Worm (Caenorhabditis elegans) whole organism, L3 larva: Measurements from ENCODE around the gene F36H12.9.
"Not testable (repeated sequence)": the region's sequence is repeated elsewhere in the genome, so short reads cannot be mapped to it uniquely, and the experiment has no call there.

Experiments used
- R02D3.7 ChIP-seq: fragments of 150-350 bp; optimal IDR thresholded peaks from 2 replicates; lab custom pipeline; 2014; ENCODE audit warnings: missing biosample characterization, missing genetic modification characterization
- ZK546.5 ChIP-seq: sonication (generic microtip); optimal IDR thresholded peaks from 2 replicates; lab custom pipeline; 2017; ENCODE audit warnings: missing biosample characterization, missing genetic modification characterization
- aly-2 ChIP-seq: fragments of 150-350 bp; optimal IDR thresholded peaks from 2 replicates; lab custom pipeline; 2014; ENCODE audit warnings: missing biosample characterization, missing genetic modification characterization
- ceh-28 ChIP-seq: fragments of 150-350 bp; optimal IDR thresholded peaks from 2 replicates; lab custom pipeline; 2014; ENCODE audit warnings: missing biosample characterization, missing genetic modification reagents, missing genetic modification characterization
- ceh-82 ChIP-seq: fragments of 150-350 bp; optimal IDR thresholded peaks from 2 replicates; lab custom pipeline; 2014; ENCODE audit warnings: missing biosample characterization, missing genetic modification characterization
- daf-12 ChIP-seq: fragments of 150-350 bp; optimal IDR thresholded peaks from 2 replicates; lab custom pipeline; 2014; ENCODE audit warnings: missing biosample characterization, missing genetic modification reagents, missing genetic modification characterization
- egl-5 ChIP-seq: fragments of 150-350 bp; optimal IDR thresholded peaks from 2 replicates; lab custom pipeline; 2017; ENCODE audit warnings: missing biosample characterization, missing genetic modification reagents, missing genetic modification characterization, inconsistent platforms
- elt-1 ChIP-seq: fragments of 150-350 bp; optimal IDR thresholded peaks from 2 replicates; lab custom pipeline; 2014; ENCODE audit warnings: missing biosample characterization, missing genetic modification characterization
- elt-2 ChIP-seq: sonication (generic microtip); optimal IDR thresholded peaks from 2 replicates; lab custom pipeline; 2016; ENCODE audit warnings: missing genetic modification reagents, mild to moderate bottlenecking, missing genetic modification characterization, missing compliant biosample characterization
- eor-1 ChIP-seq, 2 experiments: fragments of 150-350 bp; optimal IDR thresholded peaks; 2 replicates each; lab custom pipeline; 2014 to 2018; ENCODE audit warnings: missing biosample characterization in 2 of 2, missing genetic modification characterization in 2 of 2
- fkh-10 ChIP-seq: sonication (generic microtip); optimal IDR thresholded peaks from 2 replicates; lab custom pipeline; 2017; ENCODE audit warnings: missing biosample characterization, missing genetic modification reagents, missing genetic modification characterization
- fkh-2 ChIP-seq: fragments of 150-350 bp; optimal IDR thresholded peaks from 2 replicates; lab custom pipeline; 2014; ENCODE audit warnings: missing biosample characterization, missing genetic modification reagents, missing genetic modification characterization
- fos-1 ChIP-seq: fragments of 150-350 bp; optimal IDR thresholded peaks from 2 replicates; lab custom pipeline; 2014; ENCODE audit warnings: missing biosample characterization, missing genetic modification characterization
- hmg-11 ChIP-seq: sonication (generic microtip); optimal IDR thresholded peaks from 2 replicates; lab custom pipeline; 2016; ENCODE audit warnings: missing genetic modification characterization, missing compliant biosample characterization
- lin-15B ChIP-seq: fragments of 150-350 bp; optimal IDR thresholded peaks from 2 replicates; lab custom pipeline; 2014; ENCODE audit warnings: missing biosample characterization, missing genetic modification characterization
- mdl-1 ChIP-seq: fragments of 150-350 bp; optimal IDR thresholded peaks from 2 replicates; lab custom pipeline; 2014; ENCODE audit warnings: missing biosample characterization, missing genetic modification characterization
- mml-1 ChIP-seq: fragments of 150-350 bp; sonication (generic microtip); optimal IDR thresholded peaks from 3 replicates; lab custom pipeline; 2014; ENCODE audit warnings: missing biosample characterization, missing genetic modification characterization
- nfya-1 ChIP-seq: sonication (generic microtip); optimal IDR thresholded peaks from 2 replicates; lab custom pipeline; 2017; ENCODE audit warnings: missing genetic modification characterization, mild to moderate bottlenecking, missing compliant biosample characterization, antibody characterized with exemption, moderate library complexity; ENCODE audit not compliant: insufficient read depth
- nhr-11 ChIP-seq: fragments of 150-350 bp; optimal IDR thresholded peaks from 2 replicates; lab custom pipeline; 2014; ENCODE audit warnings: missing biosample characterization, missing genetic modification characterization
- nhr-12 ChIP-seq: fragments of 150-350 bp; optimal IDR thresholded peaks from 2 replicates; lab custom pipeline; 2014; ENCODE audit warnings: missing biosample characterization, missing genetic modification characterization
- nhr-23 ChIP-seq: fragments of 150-350 bp; optimal IDR thresholded peaks from 2 replicates; lab custom pipeline; 2014; ENCODE audit warnings: missing biosample characterization, missing genetic modification reagents, missing genetic modification characterization
- nhr-237 ChIP-seq: fragments of 150-350 bp; optimal IDR thresholded peaks from 2 replicates; lab custom pipeline; 2014; ENCODE audit warnings: missing biosample characterization, missing genetic modification characterization
- nhr-25 ChIP-seq: sonication (generic microtip); optimal IDR thresholded peaks from 2 replicates; lab custom pipeline; 2017; ENCODE audit warnings: missing biosample characterization, missing genetic modification characterization
- nhr-43 ChIP-seq: sonication (generic microtip); optimal IDR thresholded peaks from 2 replicates; lab custom pipeline; 2016; ENCODE audit warnings: mild to moderate bottlenecking, missing genetic modification characterization, missing compliant biosample characterization; ENCODE audit not compliant: poor library complexity, severe bottlenecking
- nhr-77 ChIP-seq: fragments of 150-350 bp; optimal IDR thresholded peaks from 2 replicates; lab custom pipeline; 2014; ENCODE audit warnings: missing biosample characterization, missing genetic modification characterization
- pha-4 ChIP-seq: fragments of 150-350 bp; optimal IDR thresholded peaks from 2 replicates; lab custom pipeline; 2014; ENCODE audit warnings: missing biosample characterization, missing genetic modification reagents, missing genetic modification characterization
- pqm-1 ChIP-seq: fragments of 150-350 bp; optimal IDR thresholded peaks from 2 replicates; lab custom pipeline; 2017; ENCODE audit warnings: missing biosample characterization, missing genetic modification characterization, inconsistent platforms
- sea-2 ChIP-seq: fragments of 150-350 bp; sonication (generic microtip); optimal IDR thresholded peaks from 4 replicates; lab custom pipeline; 2014; ENCODE audit warnings: missing biosample characterization, missing genetic modification reagents, missing genetic modification characterization
- skn-1 ChIP-seq: fragments of 150-350 bp; optimal IDR thresholded peaks from 2 replicates; lab custom pipeline; 2014; ENCODE audit warnings: missing biosample characterization, missing genetic modification characterization
- tbx-2 ChIP-seq: sonication (generic microtip); optimal IDR thresholded peaks from 2 replicates; lab custom pipeline; 2016; ENCODE audit warnings: mild to moderate bottlenecking, missing genetic modification characterization, missing compliant biosample characterization
- unc-39 ChIP-seq: sonication (generic microtip); optimal IDR thresholded peaks from 4 replicates; lab custom pipeline; 2017; ENCODE audit warnings: missing biosample characterization, missing genetic modification characterization
- ztf-11 ChIP-seq: fragments of 150-350 bp; optimal IDR thresholded peaks from 2 replicates; lab custom pipeline; 2014; ENCODE audit warnings: missing biosample characterization, missing genetic modification characterization

The F36H12.9 gene

DNA sequence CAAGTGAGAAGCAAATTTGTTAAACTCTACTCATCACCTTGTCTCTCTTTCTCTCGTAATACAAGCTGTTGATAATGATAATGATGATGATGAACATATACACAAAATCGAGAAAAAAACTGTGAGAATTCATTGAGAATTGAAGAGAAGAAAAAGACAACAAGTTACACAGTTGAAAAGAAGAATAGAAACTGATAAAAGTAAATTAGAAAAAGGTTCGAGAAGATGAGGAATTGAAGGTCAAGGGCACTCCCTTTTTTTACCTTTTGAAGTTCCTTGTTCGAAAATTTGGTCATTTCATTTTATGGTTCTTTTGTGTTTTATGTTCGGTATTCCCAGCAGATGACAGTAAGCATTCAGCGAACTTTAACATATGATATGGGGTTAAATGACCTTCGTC is 40.5 kb upstream of the F36H12.9 start:
- peak; percentile 82 for TF ChIP-seq nhr-23 (tag; lab: Kevin White, UChicago)
- TF ChIP-seq nhr-25: peak; percentile 66
- no peak for TF ChIP-seq elt-1 (tag; lab: Kevin White, UChicago)

DNA sequence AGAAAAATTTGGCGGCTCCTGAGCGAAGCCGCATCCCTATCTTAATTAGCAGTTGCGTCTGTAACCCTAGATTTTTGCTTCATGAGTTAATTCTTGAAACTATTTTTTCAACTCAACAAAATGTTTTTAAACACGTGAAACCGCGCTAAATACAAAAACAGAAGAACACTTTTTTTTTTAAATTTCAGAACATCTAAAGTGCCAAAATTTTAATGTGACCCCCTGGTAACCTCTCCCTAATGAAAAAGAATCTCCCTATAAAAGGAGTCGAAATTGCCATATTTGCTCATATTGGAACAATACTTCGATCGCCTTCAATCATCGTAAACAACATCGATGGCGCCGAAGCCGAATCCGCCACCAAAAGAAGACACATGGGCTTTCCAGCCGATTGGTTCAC is 38.3 kb upstream of the F36H12.9 start, which contains the start of gene nsph-4.2:
Gene nsph-4.2, plus strand, starts transcription at position 301 of the 400 bp plus-strand sequence.
- TF ChIP-seq nhr-12 (tag; lab: Kevin White, UChicago); ceh-82 (tag; lab: Kevin White, UChicago); sea-2 (GFP tag; lab: Kevin White, UChicago): not testable (repeated sequence)

- no peak for TF ChIP-seq pqm-1 (tag; lab: Kevin White, UChicago)
- TF ChIP-seq ztf-11: no peak
- TF ChIP-seq skn-1 (tag; lab: Kevin White, UChicago): no peak
- TF ChIP-seq fos-1 (tag; lab: Kevin White, UChicago): no peak
- TF ChIP-seq sea-2 (GFP tag; lab: Kevin White, UChicago): no peak
- TF ChIP-seq nhr-77: no peak
- TF ChIP-seq fkh-2 (tag; lab: Kevin White, UChicago): no peak
- TF ChIP-seq fkh-10 (GFP tag; lab: Kevin White, UChicago): no peak
- no peak for TF ChIP-seq aly-2 (tag; lab: Kevin White, UChicago)
- TF ChIP-seq ceh-28: no peak
- no peak for TF ChIP-seq mml-1 (tag; lab: Kevin White, UChicago)
- no peak for TF ChIP-seq unc-39 (tag; lab: Kevin White, UChicago)
- TF ChIP-seq nhr-237 (tag; lab: Kevin White, UChicago): no peak
- no peak for TF ChIP-seq mdl-1 (tag; lab: Kevin White, UChicago)
- no peak for TF ChIP-seq nhr-43 (tag; lab: Kevin White, UChicago)
- TF ChIP-seq daf-12 (tag; lab: Kevin White, UChicago): no peak
- TF ChIP-seq pha-4 (tag; lab: Kevin White, UChicago): no peak
- no peak for TF ChIP-seq ceh-82 (tag; lab: Kevin White, UChicago)
- no peak for TF ChIP-seq eor-1 (tag; optimal IDR thresholded peaks at IDR 0.05; lab: Kevin White, UChicago)
- TF ChIP-seq hmg-11: no peak
- TF ChIP-seq, all 47 proteins: peak for 0
Measured at ce11 chrIV:5221721-5222120, 35.1 kb upstream of the F36H12.9 start.

ce11 chrIV:5224238-5224637 is 32.6 kb upstream of the F36H12.9 start, which contains the start of gene Y59E9AL.8:
Gene Y59E9AL.8 (minus strand): TSS chrIV:5224338.
- TF ChIP-seq nhr-25 (no peak), lin-15B (tag; lab: Kevin White, UChicago) (no peak), egl-5 (tag; lab: Kevin White, UChicago) (no peak), nhr-12 (tag; lab: Kevin White, UChicago) (no peak), R02D3.7 (tag; lab: Kevin White, UChicago) (no peak), elt-2 (no peak), nhr-237 (tag; lab: Kevin White, UChicago) (no peak), tbx-2 (tag; lab: Kevin White, UChicago) (no peak), nhr-43 (tag; lab: Kevin White, UChicago) (no peak), eor-1 (tag; optimal IDR thresholded peaks at IDR 0.05; lab: Kevin White, UChicago) (no peak), ZK546.5 (tag; lab: Kevin White, UChicago) (no peak), fkh-2 (tag; lab: Kevin White, UChicago) (no peak)

ce11 chrIV:5225277-5225822 is 31.5 kb upstream of the F36H12.9 start, which contains the start of gene cylc-1:
Gene cylc-1 (minus strand): TSS chrIV:5225772.
- not testable (repeated sequence) for TF ChIP-seq lin-15B (tag; lab: Kevin White, UChicago); mdl-1 (tag; lab: Kevin White, UChicago); nfya-1

- TF ChIP-seq nhr-11 (tag; lab: Kevin White, UChicago); daf-12 (tag; lab: Kevin White, UChicago); eor-1 (tag; optimal IDR thresholded peaks at IDR 0.05; lab: Kevin White, UChicago): not testable (repeated sequence)
Measured at ce11 chrIV:5226552-5226951, 30.3 kb upstream of the F36H12.9 start, which contains the start of gene nsph-4.1. Gene nsph-4.1 (plus strand): TSS chrIV:5226852.
